Fruit fly (Drosophila melanogaster) whole organism, embryonic: ENCODE results near the gene Dok.
A peak's percentile ranks its signal among the peaks of the same experiment; 100 is the strongest.

Source experiments
- Adf1 ChIP-seq: fragments of 200-800 bp; sonication (Bioruptor generic); IDR thresholded peaks from 2 replicates; pipeline ENCODE4 v1.3.6; 2022; ENCODE audit warnings: missing biosample characterization, missing genetic modification characterization
- B-H1 ChIP-seq: fragments of 200-800 bp; sonication (Bioruptor generic); IDR thresholded peaks from 3 replicates; pipeline ENCODE4 v1.3.6; 2022; ENCODE audit warnings: missing biosample characterization, missing genetic modification characterization
- CG10462 ChIP-seq: fragments of 200-800 bp; sonication (Bioruptor generic); optimal IDR thresholded peaks from 2 replicates; lab custom pipeline; 2016; ENCODE audit warnings: missing biosample characterization, missing genetic modification characterization
- CG15073 ChIP-seq: fragments of 200-800 bp; sonication (Bioruptor generic); optimal IDR thresholded peaks from 2 replicates; lab custom pipeline; 2016; ENCODE audit warnings: missing biosample characterization, missing genetic modification characterization
- CG16815 ChIP-seq: fragments of 200-800 bp; sonication (Bioruptor generic); optimal IDR thresholded peaks from 3 replicates; lab custom pipeline; 2017; ENCODE audit warnings: missing biosample characterization, mild to moderate bottlenecking, missing genetic modification characterization
- CG17328 ChIP-seq: fragments of 200-800 bp; sonication (Bioruptor generic); IDR thresholded peaks from 2 replicates; pipeline ENCODE4 v1.3.6; 2022; ENCODE audit warnings: missing biosample characterization, missing genetic modification characterization
- CG17385 ChIP-seq: fragments of 200-800 bp; sonication (Bioruptor generic); optimal IDR thresholded peaks from 3 replicates; lab custom pipeline; 2018; ENCODE audit warnings: missing biosample characterization, mild to moderate bottlenecking, missing genetic modification characterization
- CG2712 ChIP-seq: fragments of 200-800 bp; optimal IDR thresholded peaks from 3 replicates; lab custom pipeline; 2019; ENCODE audit warnings: missing biosample characterization, mild to moderate bottlenecking, missing genetic modification characterization, moderate library complexity
- CG2875 ChIP-seq: fragments of 200-800 bp; sonication (Bioruptor generic); optimal IDR thresholded peaks from 2 replicates; lab custom pipeline; 2017; ENCODE audit warnings: missing biosample characterization, mild to moderate bottlenecking, missing genetic modification characterization, missing genetic modification reagents
- CG32772 ChIP-seq: fragments of 200-800 bp; sonication (Bioruptor generic); IDR thresholded peaks from 2 replicates; pipeline ENCODE4 v1.3.6; 2022; ENCODE audit warnings: missing biosample characterization, missing genetic modification characterization
- CG34224 ChIP-seq: fragments of 200-800 bp; sonication (Bioruptor generic); IDR thresholded peaks from 3 replicates; pipeline ENCODE4 v1.3.6; 2022; ENCODE audit warnings: missing biosample characterization, missing genetic modification characterization; ENCODE audit not compliant: partially characterized antibody
- CG4360 ChIP-seq: fragments of 200-800 bp; sonication (Bioruptor generic); IDR thresholded peaks from 2 replicates; pipeline ENCODE4 v1.3.6; 2022; ENCODE audit warnings: missing biosample characterization, missing genetic modification characterization
- CG4707 ChIP-seq: fragments of 200-800 bp; sonication (Bioruptor generic); optimal IDR thresholded peaks from 2 replicates; lab custom pipeline; 2018; ENCODE audit warnings: missing biosample characterization, mild to moderate bottlenecking, missing genetic modification characterization, moderate library complexity
- CG5245 ChIP-seq: fragments of 200-800 bp; sonication (Bioruptor generic); optimal IDR thresholded peaks from 3 replicates; lab custom pipeline; 2016; ENCODE audit warnings: missing biosample characterization, missing genetic modification characterization
- CG7963 ChIP-seq: fragments of 200-800 bp; sonication (Bioruptor generic); IDR thresholded peaks from 3 replicates; pipeline ENCODE4 v1.3.6; 2022; ENCODE audit warnings: missing biosample characterization, missing genetic modification characterization; ENCODE audit not compliant: partially characterized antibody
- CG8281 ChIP-seq: fragments of 200-800 bp; sonication (Bioruptor generic); optimal IDR thresholded peaks from 2 replicates; lab custom pipeline; 2018; ENCODE audit warnings: missing biosample characterization, mild to moderate bottlenecking, missing genetic modification characterization, moderate library complexity
- CG9437 ChIP-seq: fragments of 200-800 bp; sonication (Bioruptor generic); optimal IDR thresholded peaks from 2 replicates; lab custom pipeline; 2018; ENCODE audit warnings: missing biosample characterization, mild to moderate bottlenecking, missing genetic modification characterization
- CG9932 ChIP-seq: fragments of 200-800 bp; sonication (Bioruptor generic); IDR thresholded peaks from 2 replicates; pipeline ENCODE4 v1.3.6; 2022; ENCODE audit warnings: missing biosample characterization, missing genetic modification characterization
- Camta ChIP-seq: fragments of 200-800 bp; sonication (Bioruptor generic); optimal IDR thresholded peaks from 2 replicates; lab custom pipeline; 2016; ENCODE audit warnings: missing biosample characterization, missing genetic modification characterization
- CkIIα-i1 ChIP-seq: fragments of 200-800 bp; sonication (Bioruptor generic); IDR thresholded peaks from 2 replicates; pipeline ENCODE4 v1.3.6; 2022; ENCODE audit warnings: missing biosample characterization, missing genetic modification characterization
- CoRest ChIP-seq: fragments of 200-800 bp; sonication (Bioruptor generic); optimal IDR thresholded peaks from 3 replicates; lab custom pipeline; 2018; ENCODE audit warnings: missing biosample characterization, mild to moderate bottlenecking, missing genetic modification characterization, moderate library complexity
- D19B ChIP-seq: fragments of 200-800 bp; sonication (Bioruptor generic); optimal IDR thresholded peaks from 2 replicates; lab custom pipeline; 2017; ENCODE audit warnings: missing biosample characterization, mild to moderate bottlenecking, missing genetic modification characterization
- Dfd ChIP-seq, 2 experiments: fragments of >200 bp; optimal IDR thresholded peaks; 2 replicates each; lab custom pipeline; 2017; ENCODE audit warnings: missing biosample characterization in 2 of 2, missing genetic modification characterization in 2 of 2
- Hey ChIP-seq: fragments of 200-800 bp; sonication (Bioruptor generic); optimal IDR thresholded peaks from 3 replicates; lab custom pipeline; 2018; ENCODE audit warnings: missing biosample characterization, mild to moderate bottlenecking, missing genetic modification characterization
- Hr78 ChIP-seq, 2 experiments: fragments of 200-800 bp in 1 of 2; fragments of >200 bp in 1 of 2; sonication (Bioruptor generic) in 1 of 2; optimal IDR thresholded peaks; 2 replicates each; lab custom pipeline; 2017 to 2019; ENCODE audit warnings: missing biosample characterization in 2 of 2, missing genetic modification characterization in 2 of 2, mild to moderate bottlenecking in 1 of 2, moderate library complexity in 1 of 2
- Hsf ChIP-seq: fragments of 200-800 bp; sonication (Bioruptor generic); optimal IDR thresholded peaks from 3 replicates; lab custom pipeline; 2016; ENCODE audit warnings: missing biosample characterization, missing genetic modification characterization
- Jarid2 ChIP-seq: fragments of 200-800 bp; sonication (Bioruptor generic); optimal IDR thresholded peaks from 3 replicates; lab custom pipeline; 2017; ENCODE audit warnings: mild to moderate bottlenecking, missing biosample characterization, missing genetic modification reagents, missing genetic modification characterization
- Med ChIP-seq: fragments of 200-800 bp; sonication (Bioruptor generic); peaks from one replicate; lab custom pipeline; 2016; ENCODE audit warnings: missing biosample characterization, missing genetic modification characterization, mild to moderate bottlenecking, inconsistent platforms, moderate library complexity
- Nf-YB ChIP-seq: fragments of 200-800 bp; sonication (Bioruptor generic); optimal IDR thresholded peaks from 3 replicates; lab custom pipeline; 2019; ENCODE audit warnings: missing biosample characterization, mild to moderate bottlenecking, missing genetic modification characterization, moderate library complexity
- NfI ChIP-seq: fragments of 200-800 bp; sonication (Bioruptor generic); optimal IDR thresholded peaks from 3 replicates; lab custom pipeline; 2018; ENCODE audit warnings: missing biosample characterization, mild to moderate bottlenecking, missing genetic modification characterization, moderate library complexity
- Rx ChIP-seq: fragments of 200-800 bp; sonication (Bioruptor generic); IDR thresholded peaks from 2 replicates; pipeline ENCODE4 v1.3.6; 2022; ENCODE audit warnings: missing biosample characterization, missing genetic modification characterization
- Sry-δ ChIP-seq: fragments of 200-800 bp; sonication (Bioruptor generic); optimal IDR thresholded peaks from 2 replicates; lab custom pipeline; 2016; ENCODE audit warnings: missing biosample characterization, missing genetic modification characterization
- ap ChIP-seq: fragments of 200-800 bp; sonication (Bioruptor generic); IDR thresholded peaks from 2 replicates; pipeline ENCODE4 v1.3.6; 2022; ENCODE audit warnings: missing biosample characterization, missing genetic modification characterization
- bbx ChIP-seq: fragments of 200-800 bp; sonication (Bioruptor generic); IDR thresholded peaks from 2 replicates; pipeline ENCODE4 v1.3.6; 2022; ENCODE audit warnings: missing biosample characterization, missing genetic modification characterization; ENCODE audit not compliant: partially characterized antibody
- br ChIP-seq: fragments of >200 bp; optimal IDR thresholded peaks from 2 replicates; lab custom pipeline; 2017
- bsh ChIP-seq, 2 experiments: fragments of 200-800 bp; sonication (Bioruptor generic); optimal IDR thresholded peaks; 2 replicates each; lab custom pipeline; 2017 to 2018; ENCODE audit warnings: mild to moderate bottlenecking in 2 of 2, missing biosample characterization in 2 of 2, missing genetic modification characterization in 2 of 2, moderate library complexity in 1 of 2
- ci ChIP-seq: fragments of 200-800 bp; sonication (Bioruptor generic); IDR thresholded peaks from 3 replicates; pipeline ENCODE4 v1.3.6; 2022; ENCODE audit warnings: missing biosample characterization, missing genetic modification characterization
- dpn ChIP-seq, 2 experiments: fragments of 200-800 bp; sonication (Bioruptor generic); optimal IDR thresholded peaks; 3 replicates each; lab custom pipeline; 2016; ENCODE audit warnings: missing biosample characterization in 2 of 2, missing genetic modification characterization in 2 of 2
- fru ChIP-seq: fragments of >200 bp; optimal IDR thresholded peaks from 2 replicates; lab custom pipeline; 2017
- gcm ChIP-seq: fragments of 200-800 bp; sonication (Bioruptor generic); optimal IDR thresholded peaks from 2 replicates; lab custom pipeline; 2019; ENCODE audit warnings: missing biosample characterization, mild to moderate bottlenecking, missing genetic modification characterization, moderate library complexity
- grau ChIP-seq: fragments of 200-800 bp; optimal IDR thresholded peaks from 3 replicates; lab custom pipeline; 2019; ENCODE audit warnings: missing biosample characterization, mild to moderate bottlenecking, missing genetic modification characterization, moderate library complexity
- gro ChIP-seq: fragments of 200-800 bp; sonication (Bioruptor generic); optimal IDR thresholded peaks from 2 replicates; lab custom pipeline; 2016; ENCODE audit warnings: missing biosample characterization, missing genetic modification characterization
- gsb-n ChIP-seq: fragments of 200-800 bp; sonication (Bioruptor generic); optimal IDR thresholded peaks from 3 replicates; lab custom pipeline; 2018; ENCODE audit warnings: missing biosample characterization, mild to moderate bottlenecking, missing genetic modification characterization
- lilli ChIP-seq: fragments of 200-800 bp; sonication (Bioruptor generic); optimal IDR thresholded peaks from 3 replicates; lab custom pipeline; 2016; ENCODE audit warnings: missing biosample characterization, missing genetic modification characterization
- pb ChIP-seq: fragments of 200-800 bp; sonication (Bioruptor generic); optimal IDR thresholded peaks from 3 replicates; lab custom pipeline; 2016; ENCODE audit warnings: missing biosample characterization, missing genetic modification characterization
- psq ChIP-seq: fragments of 200-800 bp; sonication (Bioruptor generic); optimal IDR thresholded peaks from 2 replicates; lab custom pipeline; 2017; ENCODE audit warnings: missing biosample characterization, missing genetic modification characterization
- sqz ChIP-seq: fragments of 200-800 bp; sonication (Bioruptor generic); optimal IDR thresholded peaks from 3 replicates; lab custom pipeline; 2018; ENCODE audit warnings: missing biosample characterization, mild to moderate bottlenecking, missing genetic modification characterization
- tgo ChIP-seq: fragments of 200-800 bp; sonication (Bioruptor generic); IDR thresholded peaks from 3 replicates; pipeline ENCODE4 v1.3.6; 2022; ENCODE audit warnings: missing biosample characterization, missing genetic modification characterization
- tin ChIP-seq: fragments of 200-800 bp; sonication (Bioruptor generic); optimal IDR thresholded peaks from 3 replicates; lab custom pipeline; 2016; ENCODE audit warnings: missing biosample characterization, missing genetic modification characterization
- wor ChIP-seq: fragments of 200-800 bp; sonication (Bioruptor generic); IDR thresholded peaks from 2 replicates; pipeline ENCODE4 v1.3.6; 2022; ENCODE audit warnings: missing biosample characterization, missing genetic modification characterization
- zfh2 ChIP-seq: fragments of 200-800 bp; sonication (Bioruptor generic); optimal IDR thresholded peaks from 2 replicates; lab custom pipeline; 2016; ENCODE audit warnings: missing biosample characterization, missing genetic modification characterization

Gene Dok

dm6 chrX:7321829-7322228 lies 2.2 kb upstream of the Dok start (continued):
- TF ChIP-seq CG16815 (no peak), gsb-n (tag; lab: Kevin White, UChicago) (no peak), CG7963 (GFP tag; lab: Robert Waterston, UW) (no peak), CG17328 (no peak), zfh2 (GFP tag; lab: Kevin White, UChicago) (no peak), CG9932 (GFP tag; lab: Robert Waterston, UW) (no peak), br (lab: Kevin White, UChicago) (no peak), fru (no peak), gro (GFP tag; lab: Kevin White, UChicago) (no peak), CG9437 (GFP tag; lab: Kevin White, UChicago) (no peak), Med (GFP tag; lab: Kevin White, UChicago) (peak; percentile 28), psq (GFP tag; lab: Kevin White, UChicago) (no peak), gcm (GFP tag; lab: Kevin White, UChicago) (no peak), CG8281 (tag; lab: Kevin White, UChicago) (peak; percentile 78), CG32772 (GFP tag; lab: Robert Waterston, UW) (no peak), dpn (GFP tag; optimal IDR thresholded peaks at IDR 0.05; lab: Kevin White, UChicago) (no peak), ci (no peak), CG5245 (GFP tag; lab: Kevin White, UChicago) (no peak)

- TF ChIP-seq ap (peak; percentile 87), CG4707 (GFP tag; lab: Kevin White, UChicago) (peak; percentile 98), CG9932 (GFP tag; lab: Robert Waterston, UW) (peak; percentile 82), CG9437 (GFP tag; lab: Kevin White, UChicago) (peak; percentile 91), CG2875 (GFP tag; lab: Kevin White, UChicago) (peak; percentile 96), bsh (GFP tag; optimal IDR thresholded peaks at IDR 0.05; lab: Kevin White, UChicago) (peak; percentile 92 to 98), pb (GFP tag; lab: Kevin White, UChicago) (peak; percentile 45), Hsf (peak; percentile 93), CG4360 (GFP tag; lab: Robert Waterston, UW) (peak; percentile 73), CkIIα-i1 (GFP tag; lab: Robert Waterston, UW) (peak; percentile 82), wor (GFP tag; lab: Robert Waterston, UW) (peak; percentile 93), sqz (peak; percentile 96), CoRest (tag; lab: Kevin White, UChicago) (peak; percentile 97), Adf1 (peak; percentile 68), CG17385 (GFP tag; lab: Kevin White, UChicago) (peak; percentile 94), lilli (peak; percentile 87), tin (GFP tag; lab: Kevin White, UChicago) (peak; percentile 95), Nf-YB (GFP tag; lab: Kevin White, UChicago) (peak; percentile 86), D19B (GFP tag; lab: Kevin White, UChicago) (peak; percentile 78), CG10462 (GFP tag; lab: Kevin White, UChicago) (peak; percentile 93), CG15073 (GFP tag; lab: Kevin White, UChicago) (peak; percentile 92), CG2712 (peak; percentile 99), Rx (GFP tag; lab: Robert Waterston, UW) (peak; percentile 84), Camta (GFP tag; lab: Kevin White, UChicago) (peak; percentile 74), Hey (tag; lab: Kevin White, UChicago) (peak; percentile 61), NfI (GFP tag; lab: Kevin White, UChicago) (peak; percentile 91), Sry-δ (GFP tag; lab: Kevin White, UChicago) (peak; percentile 28), CG34224 (GFP tag; lab: Robert Waterston, UW) (no peak), B-H1 (GFP tag; lab: Robert Waterston, UW) (peak; percentile 94), Jarid2 (GFP tag; lab: Kevin White, UChicago) (peak; percentile 81), grau (tag; lab: Kevin White, UChicago) (peak; percentile 96), tgo (GFP tag; lab: Robert Waterston, UW) (peak; percentile 95), Hr78 (GFP tag; optimal IDR thresholded peaks at IDR 0.05; lab: Kevin White, UChicago) (peak in 1 of 2 experiments; percentile 93), Dfd (GFP tag; optimal IDR thresholded peaks at IDR 0.05; lab: Kevin White, UChicago) (no peak), bbx (GFP tag; lab: Robert Waterston, UW) (0 out of 2 replicates have a peak, but pooled peaks have one; percentile 12)
Measured at dm6 chrX:7324816-7325246, 817 bp downstream of the Dok start.
